Fruit fly (Drosophila melanogaster): ENCODE results near the gene CG6310.

The CG6310 gene

DNA sequence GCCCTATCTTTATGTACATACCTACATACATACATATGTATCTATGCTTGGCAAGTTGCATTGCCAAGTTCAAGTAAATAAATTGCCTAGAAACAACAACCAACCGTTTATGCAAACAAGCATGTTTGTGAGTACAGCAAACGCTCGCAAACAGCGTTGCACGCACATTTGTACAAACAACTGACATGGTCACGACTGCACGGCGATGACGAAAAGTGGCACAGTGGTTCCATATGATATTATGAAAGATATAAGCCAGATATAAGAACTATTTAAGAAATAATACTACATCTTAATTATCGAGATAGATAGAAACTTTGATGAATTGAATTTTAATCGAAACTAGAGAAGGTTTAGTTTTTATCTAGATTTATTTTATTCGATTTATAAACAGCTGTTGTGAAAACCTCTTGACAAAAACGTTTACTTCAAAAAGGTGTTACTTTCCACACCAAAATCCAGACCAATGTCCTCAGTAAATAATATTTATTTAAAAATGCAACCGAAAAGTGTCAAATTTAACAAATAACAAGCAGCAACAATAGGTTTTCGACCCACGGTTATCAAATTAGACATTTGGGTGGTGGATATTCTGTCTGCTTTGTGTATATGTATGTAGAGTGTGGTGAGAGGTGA lies 20.3 kb upstream of the CG6310 start (continued):
- TF ChIP-seq otp (GFP tag; IDR thresholded peaks at IDR 0.05) (peak; percentile 91), CG3281 (GFP tag; optimal IDR thresholded peaks at IDR 0.05) (peak; percentile 79), CG8478 (optimal IDR thresholded peaks at IDR 0.05) (no peak), unc-4 (GFP tag; IDR thresholded peaks at IDR 0.05; ENCODE audit: partially characterized antibody) (no peak), maf-S (GFP tag; optimal IDR thresholded peaks at IDR 0.05) (peak; percentile 41), CG7786 (GFP tag; optimal IDR thresholded peaks at IDR 0.05) (peak; percentile 63), slbo (GFP tag; IDR thresholded peaks at IDR 0.05) (peak; percentile 44; the same call in 1 of the 2 replicates), dmrt99B (tag; optimal IDR thresholded peaks at IDR 0.05) (peak; percentile 94), Optix (GFP tag; IDR thresholded peaks at IDR 0.05) (peak; percentile 75), gro (GFP tag; optimal IDR thresholded peaks at IDR 0.05) (peak; percentile 22), org-1 (GFP tag; optimal IDR thresholded peaks at IDR 0.05) (peak; percentile 90), CG1832 (GFP tag; optimal IDR thresholded peaks at IDR 0.05) (no peak), slp2 (GFP tag; optimal IDR thresholded peaks at IDR 0.05) (peak; percentile 80), NC2α (GFP tag; optimal IDR thresholded peaks at IDR 0.05) (peak; percentile 87), CG1529 (GFP tag; optimal IDR thresholded peaks at IDR 0.05) (peak; percentile 94), CG3726 (GFP tag; IDR thresholded peaks at IDR 0.05) (no peak; the same call in 1 of the 3 replicates), Sry-δ (GFP tag; optimal IDR thresholded peaks at IDR 0.05) (peak; percentile 35), D19A (tag; optimal IDR thresholded peaks at IDR 0.05) (peak; percentile 93), CG31224 (GFP tag; IDR thresholded peaks at IDR 0.05) (0 out of 2 replicates have a peak, but pooled peaks have one; percentile 32), chif (GFP tag; optimal IDR thresholded peaks at IDR 0.05) (peak; percentile 83), grn (GFP tag; optimal IDR thresholded peaks at IDR 0.05) (peak; percentile 74), CG6854 (GFP tag; optimal IDR thresholded peaks at IDR 0.05) (peak; percentile 76), CG10462 (GFP tag; optimal IDR thresholded peaks at IDR 0.05) (peak; percentile 92), insv (GFP tag; optimal IDR thresholded peaks at IDR 0.05) (peak in 1 of 2 experiments; percentile 62), vnd (GFP tag; IDR thresholded peaks at IDR 0.05; ENCODE audit: partially characterized antibody) (peak; percentile 50; the same call in 1 of the 3 replicates), sens (GFP tag) (peak; percentile 99), Neu2 (GFP tag; optimal IDR thresholded peaks at IDR 0.05; ENCODE audit: borderline replicate concordance) (peak; percentile 25), Jarid2 (GFP tag; optimal IDR thresholded peaks at IDR 0.05) (peak; percentile 75), B-H1 (GFP tag; IDR thresholded peaks at IDR 0.05) (peak; percentile 50), CG10274 (GFP tag; optimal IDR thresholded peaks at IDR 0.05) (peak; percentile 75), Taf1 (GFP tag; IDR thresholded peaks at IDR 0.05) (0 out of 2 replicates have a peak, but pooled peaks have one; percentile 15), CG3838 (GFP tag; optimal IDR thresholded peaks at IDR 0.05) (peak; percentile 79), shn (GFP tag; optimal IDR thresholded peaks at IDR 0.05) (peak; percentile 67), Elba2 (GFP tag; optimal IDR thresholded peaks at IDR 0.05) (peak; percentile 65), CG15479 (GFP tag; optimal IDR thresholded peaks at IDR 0.05) (peak; percentile 82), Lpt (GFP tag; optimal IDR thresholded peaks at IDR 0.05) (no peak), CG4328 (GFP tag; optimal IDR thresholded peaks at IDR 0.05) (peak; percentile 44), ara (GFP tag; IDR thresholded peaks at IDR 0.05) (peak; percentile 87), crol (GFP tag; IDR thresholded peaks at IDR 0.05) (no peak), mirr (GFP tag; optimal IDR thresholded peaks at IDR 0.05) (peak; percentile 19), CG12744 (GFP tag; optimal IDR thresholded peaks at IDR 0.05) (peak; percentile 64), hth (optimal IDR thresholded peaks at IDR 0.05) (no peak), fu2 (GFP tag; optimal IDR thresholded peaks at IDR 0.05) (peak; percentile 51), so (GFP tag; IDR thresholded peaks at IDR 0.05) (peak; percentile 91), CG13894 (tag; optimal IDR thresholded peaks at IDR 0.05) (no peak), CG14050 (GFP tag; IDR thresholded peaks at IDR 0.05) (peak; percentile 35; the same call in 2 of the 3 replicates), ac (GFP tag; optimal IDR thresholded peaks at IDR 0.05) (peak; percentile 75), CG18011 (GFP tag; optimal IDR thresholded peaks at IDR 0.05) (peak; percentile 77), CG18476 (GFP tag; optimal IDR thresholded peaks at IDR 0.05) (peak; percentile 91), NFAT (GFP tag; IDR thresholded peaks at IDR 0.05) (no peak), Poxn (GFP tag; IDR thresholded peaks at IDR 0.05) (no peak)
